Fruit fly (Drosophila melanogaster): Measurements from ENCODE around the gene CG4101.

- TF ChIP-seq h (optimal IDR thresholded peaks at IDR 0.05), result no peak
- TF ChIP-seq insv (optimal IDR thresholded peaks at IDR 0.05), result no peak
These were observed 32.2 kb upstream of the CG4101 start, which contains the start of gene nxf2 for dm6 chr3L:16580049-16580448.

All from Kc167 (cell line).